Worm (Caenorhabditis elegans) whole organism, L1 larva: ENCODE results near the gene chil-9.

Experiments
- C16A3.4 ChIP-seq: fragments of 150-350 bp; optimal IDR thresholded peaks from 2 replicates; lab custom pipeline; 2014; ENCODE audit warnings: missing biosample characterization, missing genetic modification characterization
- ama-1 ChIP-seq: fragments of 150-350 bp; optimal IDR thresholded peaks from 2 replicates; lab custom pipeline; 2014
- blmp-1 ChIP-seq: fragments of 150-350 bp; optimal IDR thresholded peaks from 2 replicates; lab custom pipeline; 2014; ENCODE audit warnings: missing biosample characterization, missing genetic modification characterization
- ceh-8 ChIP-seq: fragments of 200-800 bp; sonication (Bioruptor generic); optimal IDR thresholded peaks from 2 replicates; lab custom pipeline; 2018; ENCODE audit warnings: mild to moderate bottlenecking, missing genetic modification characterization, moderate library complexity, missing compliant biosample characterization
- ceh-82 ChIP-seq, 3 experiments: fragments of 150-350 bp in 1 of 3; sonication (generic microtip) in 2 of 3; optimal IDR thresholded peaks; 2 replicates each; lab custom pipeline; 2014 to 2017; ENCODE audit warnings: missing biosample characterization in 3 of 3, missing genetic modification characterization in 3 of 3
- ceh-88 ChIP-seq: fragments of 200-800 bp; sonication (Bioruptor generic); IDR thresholded peaks from 2 replicates; pipeline ENCODE4 v1.3.6; 2022; ENCODE audit warnings: missing genetic modification characterization, missing compliant biosample characterization
- ceh-90 ChIP-seq: sonication (generic microtip); optimal IDR thresholded peaks from 2 replicates; lab custom pipeline; 2016; ENCODE audit warnings: missing genetic modification characterization, missing compliant biosample characterization
- dpl-1 ChIP-seq, 3 experiments: fragments of 150-350 bp in 2 of 3; sonication (generic microtip) in 1 of 3; optimal IDR thresholded peaks; 2 replicates each; lab custom pipeline; 2014 to 2017; ENCODE audit warnings: missing biosample characterization in 3 of 3, missing genetic modification characterization in 3 of 3, missing genetic modification reagents in 3 of 3
- dsc-1 ChIP-seq: sonication (generic microtip); optimal IDR thresholded peaks from 2 replicates; lab custom pipeline; 2016; ENCODE audit warnings: mild to moderate bottlenecking, missing genetic modification characterization, missing compliant biosample characterization
- egl-27 ChIP-seq, 2 experiments: fragments of 150-350 bp in 1 of 2; sonication (generic microtip); optimal IDR thresholded peaks; 3 replicates each; lab custom pipeline; 2017 to 2018; ENCODE audit warnings: missing biosample characterization in 2 of 2, missing genetic modification characterization in 2 of 2, missing genetic modification reagents in 2 of 2
- elt-2 ChIP-seq: sonication (generic microtip); optimal IDR thresholded peaks from 2 replicates; lab custom pipeline; 2016; ENCODE audit warnings: missing genetic modification characterization, mild to moderate bottlenecking, inconsistent platforms, missing compliant biosample characterization, missing genetic modification reagents
- elt-3 ChIP-seq, 6 experiments: fragments of 150-350 bp in 1 of 6; sonication (generic microtip); optimal IDR thresholded peaks; 2 replicates each; lab custom pipeline; 2017 to 2018; ENCODE audit warnings: missing biosample characterization in 6 of 6, missing genetic modification characterization in 6 of 6, inconsistent platforms in 1 of 6
- hlh-4 ChIP-seq: sonication (generic microtip); optimal IDR thresholded peaks from 2 replicates; lab custom pipeline; 2016; ENCODE audit warnings: mild to moderate bottlenecking, missing genetic modification characterization, missing compliant biosample characterization
- isw-1 ChIP-seq: fragments of 200-800 bp; sonication (Bioruptor generic); IDR thresholded peaks from 2 replicates; pipeline ENCODE4 v1.3.6; 2022; ENCODE audit warnings: missing genetic modification characterization, missing compliant biosample characterization
- lin-13 ChIP-seq: fragments of 150-350 bp; optimal IDR thresholded peaks from 2 replicates; lab custom pipeline; 2014; ENCODE audit warnings: missing biosample characterization, missing genetic modification reagents, missing genetic modification characterization
- lin-14 ChIP-seq: fragments of 200-800 bp; sonication (Bioruptor generic); optimal IDR thresholded peaks from 2 replicates; lab custom pipeline; 2018; ENCODE audit warnings: mild to moderate bottlenecking, missing genetic modification characterization, moderate library complexity, missing compliant biosample characterization
- lsy-2 ChIP-seq, 2 experiments: fragments of 150-350 bp; optimal IDR thresholded peaks; 2 replicates each; lab custom pipeline; 2014; ENCODE audit warnings: missing biosample characterization in 2 of 2, missing genetic modification characterization in 2 of 2
- mef-2 ChIP-seq: fragments of 150-350 bp; optimal IDR thresholded peaks from 2 replicates; lab custom pipeline; 2014; ENCODE audit warnings: missing biosample characterization, missing genetic modification characterization
- mep-1 ChIP-seq: fragments of 150-350 bp; optimal IDR thresholded peaks from 2 replicates; lab custom pipeline; 2014; ENCODE audit warnings: missing biosample characterization, missing genetic modification characterization
- nhr-20 ChIP-seq: sonication (generic microtip); optimal IDR thresholded peaks from 2 replicates; lab custom pipeline; 2016; ENCODE audit warnings: mild to moderate bottlenecking, missing genetic modification characterization, missing compliant biosample characterization
- nhr-237 ChIP-seq: fragments of 150-350 bp; optimal IDR thresholded peaks from 2 replicates; lab custom pipeline; 2014; ENCODE audit warnings: missing biosample characterization, missing genetic modification characterization
- nhr-71 ChIP-seq: sonication (generic microtip); optimal IDR thresholded peaks from 2 replicates; lab custom pipeline; 2016; ENCODE audit warnings: mild to moderate bottlenecking, missing genetic modification characterization, moderate library complexity, missing compliant biosample characterization
- nhr-85 ChIP-seq: sonication (generic microtip); peaks from one replicate; lab custom pipeline; 2016; ENCODE audit warnings: missing genetic modification characterization, inconsistent platforms, missing compliant biosample characterization
- pax-3 ChIP-seq: fragments of 200-800 bp; sonication (Bioruptor generic); optimal IDR thresholded peaks from 2 replicates; lab custom pipeline; 2018; ENCODE audit warnings: mild to moderate bottlenecking, missing genetic modification characterization, moderate library complexity, missing compliant biosample characterization
- rnt-1 ChIP-seq: sonication (generic microtip); optimal IDR thresholded peaks from 2 replicates; lab custom pipeline; 2016; ENCODE audit warnings: mild to moderate bottlenecking, missing genetic modification characterization, moderate library complexity, missing compliant biosample characterization
- tlp-1 ChIP-seq: fragments of 150-350 bp; optimal IDR thresholded peaks from 2 replicates; lab custom pipeline; 2014; ENCODE audit warnings: missing biosample characterization, missing genetic modification characterization
- unc-130 ChIP-seq: fragments of 150-350 bp; optimal IDR thresholded peaks from 2 replicates; lab custom pipeline; 2017; ENCODE audit warnings: missing biosample characterization, missing genetic modification characterization, inconsistent platforms
- unc-30 ChIP-seq: sonication (generic microtip); optimal IDR thresholded peaks from 2 replicates; lab custom pipeline; 2017; ENCODE audit warnings: missing biosample characterization, missing genetic modification characterization
- zag-1 ChIP-seq: fragments of 150-350 bp; optimal IDR thresholded peaks from 2 replicates; lab custom pipeline; 2014; ENCODE audit warnings: missing biosample characterization, missing genetic modification characterization
- ztf-4 ChIP-seq: fragments of 150-350 bp; optimal IDR thresholded peaks from 2 replicates; lab custom pipeline; 2014; ENCODE audit warnings: missing biosample characterization, missing genetic modification characterization

chil-9 gene

ce11 chrII:9886216-9886615 lies 41.1 kb upstream of the chil-9 start, which contains the start of gene algn-8:
algn-8 (minus strand) TSS chrII:9886442.
- no peak for TF ChIP-seq pax-3
- no peak for TF ChIP-seq mef-2 (tag; lab: Kevin White, UChicago)
- no peak for TF ChIP-seq egl-27 (tag; optimal IDR thresholded peaks at IDR 0.05; lab: Kevin White, UChicago)
- TF ChIP-seq ztf-4 (tag; lab: Kevin White, UChicago): no peak
- no peak for TF ChIP-seq rnt-1 (tag; lab: Kevin White, UChicago)
- no peak for TF ChIP-seq lsy-2 (tag; optimal IDR thresholded peaks at IDR 0.05; lab: Kevin White, UChicago)
- TF ChIP-seq nhr-71: no peak
- no peak for TF ChIP-seq nhr-20 (tag; lab: Kevin White, UChicago)
- no peak for TF ChIP-seq lin-13 (GFP tag; lab: Kevin White, UChicago)
- TF ChIP-seq, all 84 proteins: peak for 0

- TF ChIP-seq ceh-88 (no peak), nhr-85 (peak; percentile 61), elt-3 (tag; optimal IDR thresholded peaks at IDR 0.05; lab: Kevin White, UChicago) (peak in 4 of 6 experiments; percentile 16 to 64 (median 45)), unc-30 (tag; lab: Kevin White, UChicago) (no peak), blmp-1 (peak; percentile 85)
- TF ChIP-seq, all 84 proteins: peak for 3
These were observed 35.7 kb upstream of the chil-9 start, which contains the start of gene C08H9.15 for ce11 chrII:9880826-9881225. C08H9.15 (plus strand) TSS chrII:9881193.

ce11 chrII:9879815-9880214 lies 34.7 kb upstream of the chil-9 start:
- TF ChIP-seq nhr-237 (tag; lab: Kevin White, UChicago): no peak
- TF ChIP-seq blmp-1: peak; percentile 97
- TF ChIP-seq ceh-90 (tag; lab: Kevin White, UChicago): no peak

ce11 chrII:9874508-9875229 lies 29.5 kb upstream of the chil-9 start, which contains the start of the genes chil-2 and ctsa-3.2:
chil-2 (minus strand) TSS chrII:9874608.
ctsa-3.2 (plus strand) TSS chrII:9875179.
- TF ChIP-seq tlp-1 (tag; lab: Kevin White, UChicago): no peak
- no peak for TF ChIP-seq ama-1 (lab: Kevin White, UChicago)
- no peak for TF ChIP-seq ceh-82 (tag; optimal IDR thresholded peaks at IDR 0.05; lab: Kevin White, UChicago)
- TF ChIP-seq ceh-90 (tag; lab: Kevin White, UChicago): no peak

- TF ChIP-seq mep-1 (tag; lab: Kevin White, UChicago): no peak
- TF ChIP-seq, all 84 proteins: peak for 0
These were observed 27.8 kb upstream of the chil-9 start, which contains the start of gene chil-8 for ce11 chrII:9872961-9873360. chil-8 (minus strand) TSS chrII:9873061.

- no peak for TF ChIP-seq lin-13 (GFP tag; lab: Kevin White, UChicago)
- TF ChIP-seq isw-1 (GFP tag; lab: Robert Waterston, UW): no peak
- no peak for TF ChIP-seq zag-1
- TF ChIP-seq elt-3 (tag; optimal IDR thresholded peaks at IDR 0.05; lab: Kevin White, UChicago): no peak
- no peak for TF ChIP-seq dpl-1 (GFP tag; optimal IDR thresholded peaks at IDR 0.05; lab: Kevin White, UChicago)
- no peak for TF ChIP-seq hlh-4 (tag; lab: Kevin White, UChicago)
- TF ChIP-seq unc-130 (tag; lab: Kevin White, UChicago): no peak
- TF ChIP-seq ceh-8 (GFP tag; lab: Kevin White, UChicago): no peak
- TF ChIP-seq dsc-1: no peak
- no peak for TF ChIP-seq C16A3.4 (tag; lab: Kevin White, UChicago)
- no peak for TF ChIP-seq elt-2 (tag; lab: Kevin White, UChicago)
- TF ChIP-seq lin-14 (GFP tag; lab: Kevin White, UChicago): no peak
- TF ChIP-seq, all 84 proteins: peak for 0
These were observed 25.9 kb upstream of the chil-9 start, which contains the start of gene chil-7 for ce11 chrII:9871061-9871460. chil-7 (minus strand) TSS chrII:9871172.
